Worm (Caenorhabditis elegans) whole organism, L4 larva: Measurements from ENCODE around the gene fbxa-118.

Source experiments
- R02D3.7 ChIP-seq: fragments of 150-350 bp; sonication (generic microtip); optimal IDR thresholded peaks from 3 replicates; lab custom pipeline; 2014; ENCODE audit warnings: missing biosample characterization, missing genetic modification characterization
- Y75B8A.6 ChIP-seq: fragments of 200-800 bp; sonication (Bioruptor generic); IDR thresholded peaks from 2 replicates; pipeline ENCODE4 v1.3.6; 2022; ENCODE audit warnings: missing genetic modification reagents, missing genetic modification characterization, missing compliant biosample characterization
- ceh-28 ChIP-seq: fragments of 150-350 bp; optimal IDR thresholded peaks from 2 replicates; lab custom pipeline; 2014; ENCODE audit warnings: missing biosample characterization, missing genetic modification reagents, missing genetic modification characterization
- ces-1 ChIP-seq: fragments of 150-350 bp; sonication (generic microtip); optimal IDR thresholded peaks from 4 replicates; lab custom pipeline; 2014; ENCODE audit warnings: missing biosample characterization, missing genetic modification reagents, missing genetic modification characterization
- daf-16 ChIP-seq, 3 experiments: sonication (generic microtip); optimal IDR thresholded peaks; 2 replicates each; lab custom pipeline; 2016 to 2017; ENCODE audit warnings: missing genetic modification characterization in 3 of 3, missing genetic modification reagents in 3 of 3, mild to moderate bottlenecking in 2 of 3, missing compliant biosample characterization in 2 of 3, missing biosample characterization in 1 of 3, moderate library complexity in 1 of 3
- hmg-1.1 ChIP-seq: fragments of 200-800 bp; sonication (Bioruptor generic); IDR thresholded peaks from 2 replicates; pipeline ENCODE4 v1.3.6; 2022; ENCODE audit warnings: missing genetic modification reagents, missing genetic modification characterization, missing compliant biosample characterization
- nhr-237 ChIP-seq: sonication (generic microtip); optimal IDR thresholded peaks from 2 replicates; lab custom pipeline; 2017; ENCODE audit warnings: missing biosample characterization, missing genetic modification characterization
- nhr-28 ChIP-seq: fragments of 150-350 bp; optimal IDR thresholded peaks from 2 replicates; lab custom pipeline; 2014; ENCODE audit warnings: missing biosample characterization, missing genetic modification characterization
- zip-11 ChIP-seq: fragments of 200-800 bp; sonication (Bioruptor generic); IDR thresholded peaks from 2 replicates; pipeline ENCODE4 v1.3.6; 2022; ENCODE audit warnings: missing genetic modification characterization, missing compliant biosample characterization
- ztf-11 ChIP-seq: fragments of 150-350 bp; optimal IDR thresholded peaks from 2 replicates; lab custom pipeline; 2014; ENCODE audit warnings: missing biosample characterization, missing genetic modification characterization

ce11 chrV:19783829-19784228 is 6.7 kb upstream of the fbxa-118 start, which contains the start of gene srt-45:
- TF ChIP-seq nhr-237, result no peak
- TF ChIP-seq nhr-28 (tag; lab: Kevin White, UChicago), result no peak
- TF ChIP-seq ztf-11 (tag; lab: Kevin White, UChicago), result no peak
- no peak for TF ChIP-seq ces-1
- no peak for TF ChIP-seq ceh-28 (tag; lab: Kevin White, UChicago)
- TF ChIP-seq Y75B8A.6 (GFP tag; lab: Robert Waterston, UW), result no peak
- TF ChIP-seq R02D3.7 (tag; lab: Kevin White, UChicago), result no peak
- no peak for TF ChIP-seq hmg-1.1 (GFP tag; lab: Robert Waterston, UW)
- no peak for TF ChIP-seq daf-16 (GFP tag; optimal IDR thresholded peaks at IDR 0.05; lab: Kevin White, UChicago)
- no peak for TF ChIP-seq daf-16 (tag; optimal IDR thresholded peaks at IDR 0.05; lab: Kevin White, UChicago)
- no peak for TF ChIP-seq zip-11
